Fruit fly (Drosophila melanogaster): Measurements from ENCODE around the gene CG7044.

DNA sequence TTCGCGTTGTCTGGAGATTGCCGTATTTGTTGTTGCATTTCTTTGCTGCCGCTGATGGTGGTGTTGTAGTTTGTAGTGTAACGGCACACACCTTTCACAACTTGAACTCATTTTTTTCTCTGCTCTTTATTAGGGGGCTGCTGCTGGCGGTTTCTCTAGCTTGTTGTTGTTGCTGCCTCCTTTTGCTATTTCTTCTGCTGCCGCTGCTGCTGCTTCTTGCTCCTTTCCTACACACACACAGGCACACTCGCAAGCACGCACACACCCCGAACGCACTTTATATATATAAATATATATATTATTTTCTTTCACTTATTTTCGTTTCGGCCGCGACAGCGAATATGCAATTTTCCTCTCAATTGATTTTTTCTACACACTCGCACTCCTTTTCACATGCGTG, 4.4 kb downstream of the CG7044 start:
- TF ChIP-seq Hr39 (GFP tag; optimal IDR thresholded peaks at IDR 0.05) (no peak), Hr4 (GFP tag; optimal IDR thresholded peaks at IDR 0.05) (no peak), CG7368 (GFP tag; optimal IDR thresholded peaks at IDR 0.05) (no peak), CG1621 (tag; optimal IDR thresholded peaks at IDR 0.05) (no peak), CG6808 (GFP tag; optimal IDR thresholded peaks at IDR 0.05) (no peak), Gug (GFP tag; IDR thresholded peaks at IDR 0.05) (no peak), Eip78C (GFP tag) (no peak), Sox15 (GFP tag; optimal IDR thresholded peaks at IDR 0.05) (no peak), Hr38 (GFP tag; optimal IDR thresholded peaks at IDR 0.05) (no peak), achi (GFP tag; optimal IDR thresholded peaks at IDR 0.05) (no peak)

All from whole organism, prepupa.